Worm (Caenorhabditis elegans): Measurements from ENCODE around the gene msp-64.
A peak's percentile ranks its signal among the peaks of the same experiment; 100 is the strongest.

The msp-64 gene

DNA sequence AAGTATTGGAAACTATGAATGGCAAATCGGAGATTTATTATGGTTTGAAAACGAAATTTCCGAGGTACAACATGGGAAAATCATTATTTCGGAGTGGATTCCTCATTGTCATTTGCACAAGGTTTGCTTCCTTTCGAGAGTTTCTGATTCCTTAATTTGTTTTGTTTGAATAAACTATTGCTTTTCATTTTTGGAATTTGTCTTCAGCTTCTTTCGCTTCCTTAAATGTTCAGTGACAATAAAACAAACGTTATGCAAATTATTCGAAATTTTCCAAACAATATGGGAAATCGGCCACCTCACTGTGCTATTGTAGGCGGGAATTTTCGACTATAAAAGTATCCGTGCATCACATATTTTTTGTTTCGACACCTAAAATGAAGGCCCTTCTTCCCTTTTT, 31.7 kb upstream of the msp-64 start, which contains the start of gene nep-25:
Gene nep-25 (plus strand): TSS at position 375 of the 400 bp plus-strand sequence.
- TF ChIP-seq tbx-11 (GFP tag; IDR thresholded peaks at IDR 0.05) = no peak
- TF ChIP-seq hmbx-1 (tag; optimal IDR thresholded peaks at IDR 0.05) = no peak
- TF ChIP-seq tbx-37 (GFP tag; conservative IDR thresholded peaks at IDR 0.05) = no peak
- TF ChIP-seq sea-1 (GFP tag; conservative IDR thresholded peaks at IDR 0.05) = no peak
- TF ChIP-seq scrt-1 (GFP tag; IDR thresholded peaks at IDR 0.05) = no peak
- TF ChIP-seq aly-1 (tag; optimal IDR thresholded peaks at IDR 0.05) = no peak
- no peak for TF ChIP-seq tra-4 (tag; optimal IDR thresholded peaks at IDR 0.05)
- TF ChIP-seq hnd-1 (tag; optimal IDR thresholded peaks at IDR 0.05) = no peak
- TF ChIP-seq ama-1 (optimal IDR thresholded peaks at IDR 0.05) = no peak

DNA sequence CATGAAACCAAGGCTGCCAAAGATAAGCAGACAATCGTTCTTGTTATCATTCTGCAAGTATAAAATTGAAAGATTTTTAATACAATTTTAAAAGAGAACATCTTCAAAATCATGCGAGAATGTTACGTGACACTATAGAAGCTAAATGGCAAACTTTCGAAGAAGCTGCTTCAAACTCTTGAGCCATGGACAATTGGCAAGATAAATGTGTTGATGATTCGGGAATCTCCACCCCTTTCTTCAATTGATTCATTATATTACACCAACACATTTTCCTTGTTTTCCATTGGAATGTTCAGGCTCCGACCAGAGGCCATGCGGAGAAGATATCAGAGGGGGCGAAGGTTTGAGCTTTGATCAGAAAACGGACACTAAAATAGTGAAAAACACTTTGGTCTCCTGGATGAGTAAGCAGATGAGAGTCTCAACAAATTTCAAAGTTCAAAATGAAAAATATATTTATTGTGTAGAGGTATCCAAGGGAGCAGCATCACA, 31.0 kb upstream of the msp-64 start, which contains the start of gene lec-5:
Gene lec-5 (minus strand): TSS at position 51 of the 495 bp plus-strand sequence.
- no peak for TF ChIP-seq tbx-37 (GFP tag; conservative IDR thresholded peaks at IDR 0.05)
- no peak for TF ChIP-seq ceh-36 (tag; optimal IDR thresholded peaks at IDR 0.05)
- no peak for TF ChIP-seq F13C5.2 (tag; optimal IDR thresholded peaks at IDR 0.05)
- no peak for TF ChIP-seq hnd-1 (tag; optimal IDR thresholded peaks at IDR 0.05)
- no peak for TF ChIP-seq hmbx-1 (tag; optimal IDR thresholded peaks at IDR 0.05)
- TF ChIP-seq scrt-1 (GFP tag; IDR thresholded peaks at IDR 0.05) = no peak
- no peak for TF ChIP-seq ets-7 (tag; optimal IDR thresholded peaks at IDR 0.05)
- TF ChIP-seq tra-4 (tag; optimal IDR thresholded peaks at IDR 0.05) = no peak
- TF ChIP-seq tbx-11 (GFP tag; IDR thresholded peaks at IDR 0.05) = no peak
- TF ChIP-seq aly-1 (tag; optimal IDR thresholded peaks at IDR 0.05) = no peak
- TF ChIP-seq sea-1 (GFP tag; conservative IDR thresholded peaks at IDR 0.05) = no peak

DNA sequence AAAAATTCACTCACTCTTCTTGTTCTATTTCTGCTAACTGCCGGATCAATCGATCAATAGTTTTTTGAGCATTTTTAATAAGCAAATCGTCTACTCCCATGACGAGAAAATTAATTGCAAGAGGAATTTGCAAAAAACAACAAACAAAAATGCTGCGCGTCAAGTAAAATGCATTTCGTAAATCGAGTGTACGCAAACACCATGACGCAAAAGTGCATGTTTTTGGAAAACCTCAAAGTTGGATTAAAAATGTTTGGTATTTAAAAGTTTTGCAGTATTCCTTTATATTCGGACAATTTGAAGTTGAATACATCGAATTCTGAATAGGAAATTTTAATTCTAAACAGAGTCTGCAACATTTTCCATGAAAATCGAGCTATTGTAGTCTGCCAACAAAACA, 29.1 kb upstream of the msp-64 start, which contains the start of gene ZK1248.19:
Gene ZK1248.19 (minus strand): TSS at position 188 of the 400 bp plus-strand sequence.
- no peak for TF ChIP-seq hmbx-1 (tag; optimal IDR thresholded peaks at IDR 0.05)
- no peak for TF ChIP-seq tbx-37 (GFP tag; conservative IDR thresholded peaks at IDR 0.05)
- TF ChIP-seq tra-4 (tag; optimal IDR thresholded peaks at IDR 0.05) = no peak
- TF ChIP-seq hmg-4 (GFP tag; optimal IDR thresholded peaks at IDR 0.05) = no peak
- TF ChIP-seq F13C5.2 (tag; optimal IDR thresholded peaks at IDR 0.05) = no peak
- TF ChIP-seq ceh-36 (tag; optimal IDR thresholded peaks at IDR 0.05) = no peak
- no peak for TF ChIP-seq ceh-13 (GFP tag; optimal IDR thresholded peaks at IDR 0.05)
- TF ChIP-seq ama-1 (optimal IDR thresholded peaks at IDR 0.05) = no peak
- TF ChIP-seq hnd-1 (tag; optimal IDR thresholded peaks at IDR 0.05) = no peak
- no peak for TF ChIP-seq B0310.2 (tag; optimal IDR thresholded peaks at IDR 0.05)
- no peak for TF ChIP-seq sea-1 (GFP tag; conservative IDR thresholded peaks at IDR 0.05)

DNA sequence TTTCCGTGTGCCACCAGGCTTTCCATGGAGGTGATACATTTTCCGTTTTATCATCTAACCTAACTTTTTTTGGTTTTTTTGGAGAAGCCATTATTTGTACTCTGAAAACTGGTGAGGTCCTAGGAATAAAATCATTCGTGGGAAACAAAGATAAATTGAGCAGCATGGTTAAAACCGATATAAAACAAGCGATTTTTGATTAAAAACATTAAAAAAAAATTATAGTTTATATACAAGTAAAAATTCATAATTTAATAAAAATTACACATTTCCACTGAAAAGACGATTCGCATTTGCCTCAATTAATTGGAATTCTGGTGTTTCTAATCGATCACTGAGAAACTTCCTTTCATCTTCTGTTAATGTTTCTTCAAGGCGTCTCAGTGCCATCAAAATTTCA, 28.3 kb upstream of the msp-64 start, which contains the start of gene ZK1248.15:
Gene ZK1248.15 (minus strand): TSS at position 101 of the 400 bp plus-strand sequence.
- TF ChIP-seq tbx-11 (GFP tag; IDR thresholded peaks at IDR 0.05) (no peak), hmbx-1 (tag; optimal IDR thresholded peaks at IDR 0.05) (no peak), pes-1 (GFP tag; IDR thresholded peaks at IDR 0.05) (no peak), sea-1 (GFP tag; conservative IDR thresholded peaks at IDR 0.05) (no peak), flt-1 (GFP tag; IDR thresholded peaks at IDR 0.05) (no peak), tra-4 (tag; optimal IDR thresholded peaks at IDR 0.05) (no peak), scrt-1 (GFP tag; IDR thresholded peaks at IDR 0.05) (no peak), ceh-13 (GFP tag; optimal IDR thresholded peaks at IDR 0.05) (no peak), ama-1 (optimal IDR thresholded peaks at IDR 0.05) (no peak), F13C5.2 (tag; optimal IDR thresholded peaks at IDR 0.05) (no peak), ceh-36 (tag; optimal IDR thresholded peaks at IDR 0.05) (no peak), hnd-1 (tag; optimal IDR thresholded peaks at IDR 0.05) (no peak), hmg-4 (GFP tag; optimal IDR thresholded peaks at IDR 0.05) (no peak), tbx-37 (GFP tag; conservative IDR thresholded peaks at IDR 0.05) (no peak), aly-1 (tag; optimal IDR thresholded peaks at IDR 0.05) (no peak)

DNA sequence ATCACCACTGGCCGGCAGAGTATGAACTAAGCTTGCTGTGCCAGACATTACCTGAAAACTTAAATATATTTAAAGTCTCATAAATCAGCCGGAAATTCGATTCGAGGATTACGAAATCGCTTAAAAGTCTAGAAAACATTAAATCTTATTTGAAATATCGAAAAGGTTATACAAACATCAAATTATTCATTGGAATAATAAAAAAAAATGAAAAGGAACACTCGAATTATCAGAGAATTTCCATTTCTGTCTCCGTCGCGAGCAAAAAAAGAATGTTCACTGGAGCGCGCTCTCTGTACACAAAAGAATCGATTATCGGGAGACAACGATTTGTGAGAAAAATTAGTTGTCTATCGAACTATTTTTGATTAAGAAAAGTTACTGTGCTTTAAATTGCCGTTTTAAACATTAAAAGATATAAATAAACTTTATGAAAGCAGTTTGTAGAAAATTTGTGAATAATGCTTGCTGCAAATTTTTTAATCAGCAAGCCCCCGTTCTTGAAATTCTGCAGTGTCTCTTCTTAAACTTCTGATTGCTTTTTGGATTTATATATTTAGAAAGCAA, 26.1 kb upstream of the msp-64 start, which contains the start of gene fzo-1:
Gene fzo-1 (minus strand): TSS at position 51 of the 567 bp plus-strand sequence.
- TF ChIP-seq hmbx-1 (tag; optimal IDR thresholded peaks at IDR 0.05) (no peak), ceh-36 (tag; optimal IDR thresholded peaks at IDR 0.05) (no peak), flt-1 (GFP tag; IDR thresholded peaks at IDR 0.05) (no peak), B0310.2 (tag; optimal IDR thresholded peaks at IDR 0.05) (peak; percentile 21), tbx-11 (GFP tag; IDR thresholded peaks at IDR 0.05) (no peak), scrt-1 (GFP tag; IDR thresholded peaks at IDR 0.05) (no peak), F13C5.2 (tag; optimal IDR thresholded peaks at IDR 0.05) (peak; percentile 26), ama-1 (optimal IDR thresholded peaks at IDR 0.05) (no peak), aly-1 (tag; optimal IDR thresholded peaks at IDR 0.05) (no peak), ets-7 (tag; optimal IDR thresholded peaks at IDR 0.05) (peak; percentile 48), sea-1 (GFP tag; conservative IDR thresholded peaks at IDR 0.05) (no peak), hmg-4 (GFP tag; optimal IDR thresholded peaks at IDR 0.05) (no peak), pes-1 (GFP tag; IDR thresholded peaks at IDR 0.05) (no peak), tra-4 (tag; optimal IDR thresholded peaks at IDR 0.05) (peak; percentile 14), tbx-37 (GFP tag; conservative IDR thresholded peaks at IDR 0.05) (0 out of 2 replicates have a peak, but pooled peaks have one; percentile 26), hnd-1 (tag; optimal IDR thresholded peaks at IDR 0.05) (peak; percentile 40), ceh-13 (GFP tag; optimal IDR thresholded peaks at IDR 0.05) (peak; percentile 36)

DNA sequence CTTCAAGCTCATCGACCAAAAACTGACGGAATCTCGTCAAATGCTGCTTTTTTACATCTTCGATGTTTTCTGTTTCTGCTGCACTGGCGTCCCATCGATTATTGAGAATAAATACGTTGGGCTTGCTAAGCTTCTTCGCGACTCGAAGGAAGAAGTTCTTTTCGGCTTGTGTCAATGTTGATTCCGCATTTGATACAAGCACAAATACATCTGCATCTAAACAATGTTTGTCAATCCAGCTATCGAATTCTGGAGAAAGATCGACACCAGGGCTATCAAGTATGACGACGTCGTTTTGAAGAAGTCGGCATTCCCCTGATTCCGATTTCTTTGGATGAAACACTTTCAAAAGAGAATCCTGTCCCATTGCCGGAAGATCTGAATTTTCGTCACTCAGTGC, 25.0 kb upstream of the msp-64 start:
- TF ChIP-seq tbx-11 (GFP tag; IDR thresholded peaks at IDR 0.05) (no peak), F13C5.2 (tag; optimal IDR thresholded peaks at IDR 0.05) (no peak), aly-1 (tag; optimal IDR thresholded peaks at IDR 0.05) (no peak), flt-1 (GFP tag; IDR thresholded peaks at IDR 0.05) (no peak), sea-1 (GFP tag; conservative IDR thresholded peaks at IDR 0.05) (no peak), tra-4 (tag; optimal IDR thresholded peaks at IDR 0.05) (no peak), ets-7 (tag; optimal IDR thresholded peaks at IDR 0.05) (no peak)

DNA sequence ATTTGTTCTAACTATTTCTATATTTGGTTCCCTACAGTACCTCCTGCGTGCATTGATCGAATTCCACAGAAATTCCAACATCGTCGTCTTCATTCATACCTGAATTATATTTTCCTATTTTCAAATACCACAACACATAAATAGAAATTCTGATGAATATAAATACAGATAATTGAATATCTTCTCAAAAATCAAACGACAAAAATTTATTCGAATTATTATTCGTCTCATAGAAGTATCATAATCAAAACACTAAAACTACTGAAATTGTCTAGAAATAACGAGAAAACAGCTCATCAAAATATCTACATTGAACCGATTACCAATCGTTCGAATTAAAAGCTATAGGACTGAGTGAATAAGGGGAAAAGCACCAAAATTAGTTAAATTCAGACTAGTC, 23.0 kb upstream of the msp-64 start, which contains the start of gene gtap-1:
Gene gtap-1 (minus strand): TSS at position 101 of the 400 bp plus-strand sequence.
- TF ChIP-seq hmg-4 (GFP tag; optimal IDR thresholded peaks at IDR 0.05) = no peak
- no peak for TF ChIP-seq tbx-37 (GFP tag; conservative IDR thresholded peaks at IDR 0.05)
- TF ChIP-seq hnd-1 (tag; optimal IDR thresholded peaks at IDR 0.05) = no peak
- TF ChIP-seq F13C5.2 (tag; optimal IDR thresholded peaks at IDR 0.05) = no peak
- TF ChIP-seq sea-1 (GFP tag; conservative IDR thresholded peaks at IDR 0.05) = no peak
- TF ChIP-seq B0310.2 (tag; optimal IDR thresholded peaks at IDR 0.05) = no peak
- no peak for TF ChIP-seq ama-1 (optimal IDR thresholded peaks at IDR 0.05)
- no peak for TF ChIP-seq ceh-13 (GFP tag; optimal IDR thresholded peaks at IDR 0.05)
- no peak for TF ChIP-seq pes-1 (GFP tag; IDR thresholded peaks at IDR 0.05)
- no peak for TF ChIP-seq tra-4 (tag; optimal IDR thresholded peaks at IDR 0.05)
- TF ChIP-seq flt-1 (GFP tag; IDR thresholded peaks at IDR 0.05) = no peak
- no peak for TF ChIP-seq aly-1 (tag; optimal IDR thresholded peaks at IDR 0.05)
- TF ChIP-seq ceh-36 (tag; optimal IDR thresholded peaks at IDR 0.05) = no peak
- no peak for TF ChIP-seq tbx-11 (GFP tag; IDR thresholded peaks at IDR 0.05)
- no peak for TF ChIP-seq scrt-1 (GFP tag; IDR thresholded peaks at IDR 0.05)
- no peak for TF ChIP-seq hmbx-1 (tag; optimal IDR thresholded peaks at IDR 0.05)
- TF ChIP-seq ets-7 (tag; optimal IDR thresholded peaks at IDR 0.05) = no peak
